Fruit fly (Drosophila melanogaster): ENCODE measurements around the gene Shaw.

The Shaw gene

DNA sequence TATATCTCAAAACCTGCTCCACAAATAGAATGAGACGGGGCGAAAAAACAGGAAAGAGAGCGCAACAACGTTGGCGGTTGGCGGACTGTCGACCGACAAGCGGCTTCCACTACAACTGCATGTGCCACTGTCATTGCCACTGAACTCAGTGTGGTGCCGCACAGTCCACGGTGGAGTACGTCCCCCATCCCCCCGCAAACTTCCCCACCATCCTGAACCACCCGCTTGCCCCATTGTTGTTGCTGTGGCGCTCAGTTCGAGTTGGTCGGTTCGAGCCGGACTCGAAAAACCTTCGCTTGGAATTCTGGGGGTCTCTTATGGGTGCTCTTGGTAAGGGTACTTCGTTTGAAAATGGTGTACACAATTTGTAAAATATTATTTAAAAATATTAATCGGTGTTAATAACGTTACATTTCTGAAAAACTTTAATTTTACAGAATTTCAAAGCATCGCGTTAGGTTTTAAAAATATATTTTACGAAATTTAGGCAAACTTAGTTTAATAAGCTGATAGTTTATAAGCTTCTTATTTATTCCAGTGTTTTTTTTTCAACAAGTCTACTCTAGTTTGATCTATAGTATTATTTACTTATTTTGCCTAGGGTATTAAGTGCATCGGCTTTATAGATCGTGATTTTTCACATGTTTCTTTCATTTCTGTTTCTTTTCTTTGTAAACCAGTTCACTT, 55.1 kb downstream of the Shaw start:
- TF ChIP-seq CG8478 (optimal IDR thresholded peaks at IDR 0.05): no peak
- no peak for TF ChIP-seq CTCF (optimal IDR thresholded peaks at IDR 0.05)

DNA sequence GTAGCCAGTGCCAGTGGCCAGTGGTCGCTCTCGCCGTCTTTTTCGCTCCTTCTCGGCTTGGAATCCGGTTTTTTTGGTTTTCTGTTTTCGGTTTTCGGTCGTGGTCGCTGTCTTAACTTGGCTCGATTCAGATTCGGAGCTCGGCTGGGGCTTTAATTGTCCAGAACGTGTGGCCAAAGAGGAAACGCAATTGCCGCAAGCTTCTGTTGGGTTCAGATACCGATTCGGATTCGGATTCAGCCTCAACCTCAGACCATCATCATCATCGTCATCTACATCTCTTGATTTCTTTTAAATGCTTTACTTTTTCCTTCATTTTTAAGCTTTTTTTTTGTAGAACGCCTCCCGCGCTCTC, 55.6 kb downstream of the Shaw start:
- TF ChIP-seq CTCF (optimal IDR thresholded peaks at IDR 0.05) (no peak), CG8478 (optimal IDR thresholded peaks at IDR 0.05) (no peak)

DNA sequence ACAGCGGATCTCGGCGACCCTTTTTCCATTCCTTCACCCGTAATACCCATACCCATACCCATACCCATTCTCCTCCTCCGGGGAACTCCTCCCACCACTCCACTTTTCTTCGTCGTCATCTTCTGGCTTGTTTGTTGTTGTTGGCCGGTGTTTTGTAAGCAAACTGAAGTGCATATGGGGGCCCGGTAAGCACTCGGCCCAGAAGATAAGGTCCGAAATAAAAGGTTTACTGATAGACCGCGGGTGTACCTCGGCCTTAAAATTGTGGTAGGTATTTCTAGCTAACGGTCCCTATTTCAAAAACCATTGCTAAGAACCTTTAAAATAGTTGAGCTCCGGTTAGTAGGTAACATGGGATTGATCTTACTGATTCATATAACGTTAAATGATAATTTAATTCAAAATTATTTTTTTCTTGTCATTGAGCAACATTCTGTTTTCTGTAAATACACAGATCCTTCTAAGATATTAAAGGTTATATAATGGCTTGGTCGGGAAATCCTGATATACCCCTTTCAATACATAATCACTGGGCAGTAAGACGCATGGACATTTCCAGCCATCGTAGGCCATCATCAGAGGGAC, 57.9 kb downstream of the Shaw start:
- TF ChIP-seq CG8478 (optimal IDR thresholded peaks at IDR 0.05) (no peak), CTCF (optimal IDR thresholded peaks at IDR 0.05) (no peak)

DNA sequence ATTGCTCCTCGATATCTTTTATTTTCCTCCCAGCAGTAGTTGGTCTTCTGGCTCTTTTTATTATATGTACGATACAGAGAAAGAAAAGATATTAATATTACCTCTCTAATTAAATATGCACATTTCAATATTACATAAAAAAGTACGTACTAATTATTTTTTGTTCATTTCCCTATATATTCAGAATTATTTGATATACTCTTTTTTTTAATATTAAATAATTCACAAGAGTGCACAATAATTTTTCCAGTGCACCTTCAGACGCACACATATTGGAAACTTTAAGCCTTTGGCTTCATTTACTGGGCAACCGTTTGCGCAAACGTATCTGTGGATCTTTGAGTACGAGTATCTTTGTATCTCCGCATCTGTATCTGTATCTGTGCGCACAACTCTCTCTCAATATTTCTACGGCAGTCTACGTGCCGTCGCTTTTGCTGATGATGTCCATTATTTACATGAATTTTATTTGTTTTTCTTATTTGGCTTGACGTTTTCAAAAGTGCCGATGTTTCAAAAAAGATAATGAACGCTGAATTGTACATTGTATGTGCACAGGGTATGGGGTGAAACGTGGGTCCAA, 58.7 kb downstream of the Shaw start:
- TF ChIP-seq CG8478 (optimal IDR thresholded peaks at IDR 0.05) (no peak), CTCF (optimal IDR thresholded peaks at IDR 0.05) (no peak)

DNA sequence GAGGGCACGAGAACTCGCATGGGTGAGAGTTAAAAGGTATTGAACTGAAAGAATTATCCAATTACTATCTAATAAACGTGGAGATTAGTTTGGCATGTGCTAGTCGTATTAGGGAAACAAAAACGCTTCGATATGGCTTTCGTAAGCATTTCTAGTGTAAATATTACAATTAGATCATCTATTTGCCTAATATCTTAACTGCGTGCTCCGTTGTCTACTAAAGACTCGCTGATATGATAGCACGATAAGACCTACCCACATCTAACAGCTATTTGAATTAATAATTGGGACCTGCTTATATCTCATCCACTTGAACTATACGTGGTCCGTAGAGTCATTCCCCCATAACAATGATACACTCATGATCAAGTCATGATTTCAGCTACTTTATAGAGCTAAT, 59.5 kb downstream of the Shaw start:
- no peak for TF ChIP-seq CTCF (optimal IDR thresholded peaks at IDR 0.05)
- TF ChIP-seq CG8478 (optimal IDR thresholded peaks at IDR 0.05): no peak

DNA sequence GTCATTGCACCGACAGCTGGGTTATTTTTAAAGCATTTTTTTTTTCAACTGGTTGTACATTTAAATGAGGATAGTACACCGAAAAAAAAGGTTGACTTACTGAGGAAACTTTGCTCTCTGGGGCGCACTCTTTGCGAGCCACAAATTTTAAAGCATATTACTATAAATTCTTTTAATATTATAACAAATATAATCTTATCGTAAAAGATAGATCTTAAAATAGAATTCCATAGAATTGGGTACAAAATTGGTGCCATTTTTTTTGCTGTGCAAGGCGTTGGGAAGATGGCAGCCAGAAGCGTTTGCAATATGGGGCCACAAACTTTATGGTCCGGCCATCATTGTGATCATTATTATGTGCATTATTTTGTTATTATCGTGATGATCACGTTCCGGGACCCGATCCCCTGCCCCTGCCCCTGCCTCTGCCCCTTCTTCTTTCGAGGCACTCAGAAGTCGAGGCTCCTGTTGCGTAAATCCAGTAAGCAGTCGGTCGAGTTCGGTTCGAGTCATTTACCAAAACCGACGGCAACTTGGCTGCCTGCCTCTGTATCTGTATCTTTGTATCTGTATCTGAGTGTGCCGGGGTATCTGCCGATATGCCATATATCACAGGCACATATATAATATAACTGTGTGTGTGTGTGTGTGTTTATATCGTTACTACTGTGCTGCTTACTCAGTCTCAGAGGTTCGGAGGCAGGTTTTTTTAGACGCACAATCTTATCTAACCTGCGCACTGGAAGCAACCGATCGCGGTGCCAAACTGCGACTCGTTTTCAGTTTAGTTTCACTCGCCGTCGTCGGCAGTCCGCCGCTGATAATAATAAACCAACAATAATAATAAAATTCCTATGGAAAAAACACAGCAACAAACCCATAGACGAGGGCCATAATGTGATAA, 60.4 kb downstream of the Shaw start:
- TF ChIP-seq CG8478 (optimal IDR thresholded peaks at IDR 0.05) (no peak), CTCF (optimal IDR thresholded peaks at IDR 0.05) (no peak)
